Worm (Caenorhabditis elegans) whole organism, L4 larva: Measurements from ENCODE around the gene B0361.3.

Source experiments
- R02D3.7 ChIP-seq: fragments of 150-350 bp; sonication (generic microtip); optimal IDR thresholded peaks from 3 replicates; lab custom pipeline; 2014; ENCODE audit warnings: missing biosample characterization, missing genetic modification characterization
- ceh-44 ChIP-seq: fragments of 200-800 bp; sonication (Bioruptor generic); IDR thresholded peaks from 2 replicates; pipeline ENCODE4 v1.3.6; 2022; ENCODE audit warnings: missing genetic modification reagents, missing genetic modification characterization, missing compliant biosample characterization
- hlh-11 ChIP-seq: fragments of 200-800 bp; sonication (Bioruptor generic); optimal IDR thresholded peaks from 2 replicates; lab custom pipeline; 2018; ENCODE audit warnings: mild to moderate bottlenecking, missing genetic modification characterization, missing compliant biosample characterization
- lin-39 ChIP-seq: fragments of 150-350 bp; optimal IDR thresholded peaks from 2 replicates; lab custom pipeline; 2014; ENCODE audit warnings: missing biosample characterization, missing genetic modification reagents, missing genetic modification characterization
- madf-9 ChIP-seq: fragments of 200-800 bp; sonication (Bioruptor generic); conservative IDR thresholded peaks from 2 replicates; pipeline ENCODE4 v1.3.6; 2022; ENCODE audit warnings: missing genetic modification reagents, missing genetic modification characterization, missing compliant biosample characterization
- unc-62 ChIP-seq, 3 experiments: fragments of 150-350 bp in 1 of 3; sonication (generic microtip); optimal IDR thresholded peaks in 2 of 3; peaks in 1 of 3; 1 replicate in 1 of 3; 2 replicates in 2 of 3; lab custom pipeline; 2014 to 2017; ENCODE audit warnings: missing biosample characterization in 3 of 3, missing genetic modification characterization in 3 of 3, missing genetic modification reagents in 3 of 3, missing genotype in 1 of 3

ce11 chrIII:7304961-7305648, 23.8 kb downstream of the B0361.3 start:
- TF ChIP-seq unc-62 (GFP tag; optimal IDR thresholded peaks at IDR 0.05 in 1 of 2; lab: Kevin White, UChicago), result peak in 1 of 2 experiments; percentile 90
- TF ChIP-seq unc-62 (tag; optimal IDR thresholded peaks at IDR 0.05; lab: Kevin White, UChicago), result no peak
- no peak for TF ChIP-seq ceh-44
- peak; percentile 85 for TF ChIP-seq hlh-11
- no peak for TF ChIP-seq madf-9 (GFP tag; lab: Robert Waterston, UW)
- TF ChIP-seq lin-39 (tag; lab: Kevin White, UChicago), result no peak
- TF ChIP-seq R02D3.7, result no peak
